Worm (Caenorhabditis elegans) whole organism, L4 larva: ENCODE measurements around the gene hst-2.

Experiments
- F10B5.3 ChIP-seq: sonication (generic microtip); optimal IDR thresholded peaks from 2 replicates; lab custom pipeline; 2016; ENCODE audit warnings: mild to moderate bottlenecking, missing genetic modification characterization, missing compliant biosample characterization
- F37D6.2 ChIP-seq: sonication (generic microtip); optimal IDR thresholded peaks from 2 replicates; lab custom pipeline; 2016; ENCODE audit warnings: mild to moderate bottlenecking, missing genetic modification characterization, missing compliant biosample characterization
- T26A8.4 ChIP-seq: fragments of 200-800 bp; sonication (Bioruptor generic); IDR thresholded peaks from 2 replicates; pipeline ENCODE4 v1.3.6; 2022; ENCODE audit warnings: missing genetic modification characterization, missing compliant biosample characterization
- Y5F2A.4 ChIP-seq: fragments of 200-800 bp; sonication (Bioruptor generic); optimal IDR thresholded peaks from 2 replicates; lab custom pipeline; 2018; ENCODE audit warnings: mild to moderate bottlenecking, missing genetic modification characterization, missing compliant biosample characterization
- ZK546.5 ChIP-seq, 2 experiments: sonication (generic microtip); optimal IDR thresholded peaks; 2 replicates each; lab custom pipeline; 2017; ENCODE audit warnings: missing biosample characterization in 2 of 2, missing genetic modification characterization in 2 of 2
- aha-1 ChIP-seq: fragments of 150-350 bp; peaks from one replicate; lab custom pipeline; 2014; ENCODE audit warnings: missing biosample characterization, missing genetic modification characterization
- arid-1 ChIP-seq: fragments of 200-800 bp; sonication (Bioruptor generic); conservative IDR thresholded peaks from 2 replicates; pipeline ENCODE4 v1.3.6; 2022; ENCODE audit warnings: missing genetic modification reagents, missing genetic modification characterization, missing compliant biosample characterization
- attf-4 ChIP-seq: sonication (generic microtip); optimal IDR thresholded peaks from 3 replicates; lab custom pipeline; 2017; ENCODE audit warnings: missing biosample characterization, missing genetic modification characterization
- ceh-28 ChIP-seq: fragments of 150-350 bp; optimal IDR thresholded peaks from 2 replicates; lab custom pipeline; 2014; ENCODE audit warnings: missing biosample characterization, missing genetic modification reagents, missing genetic modification characterization
- ceh-62 ChIP-seq: sonication (generic microtip); optimal IDR thresholded peaks from 2 replicates; lab custom pipeline; 2017; ENCODE audit warnings: missing biosample characterization, missing genetic modification characterization
- daf-16 ChIP-seq, 3 experiments: sonication (generic microtip); optimal IDR thresholded peaks; 2 replicates each; lab custom pipeline; 2016 to 2017; ENCODE audit warnings: missing genetic modification characterization in 3 of 3, missing genetic modification reagents in 3 of 3, mild to moderate bottlenecking in 2 of 3, missing compliant biosample characterization in 2 of 3, missing biosample characterization in 1 of 3, moderate library complexity in 1 of 3
- daf-8 ChIP-seq: fragments of 200-800 bp; sonication (Bioruptor generic); IDR thresholded peaks from 2 replicates; pipeline ENCODE4 v1.3.6; 2022; ENCODE audit warnings: missing genetic modification characterization, missing compliant biosample characterization
- dmd-9 ChIP-seq: fragments of 200-800 bp; sonication (Bioruptor generic); IDR thresholded peaks from 2 replicates; pipeline ENCODE4 v1.3.6; 2022; ENCODE audit warnings: missing genetic modification reagents, missing genetic modification characterization, missing compliant biosample characterization
- duxl-1 ChIP-seq: sonication (generic microtip); optimal IDR thresholded peaks from 2 replicates; lab custom pipeline; 2016; ENCODE audit warnings: mild to moderate bottlenecking, missing genetic modification characterization, moderate library complexity, missing compliant biosample characterization; ENCODE audit not compliant: poor library complexity
- dve-1 ChIP-seq: sonication (generic microtip); optimal IDR thresholded peaks from 2 replicates; lab custom pipeline; 2017; ENCODE audit warnings: antibody characterized with exemption, mild to moderate bottlenecking, missing genetic modification characterization, missing compliant biosample characterization; ENCODE audit not compliant: insufficient read depth
- egl-27 ChIP-seq: sonication (generic microtip); optimal IDR thresholded peaks from 3 replicates; lab custom pipeline; 2017; ENCODE audit warnings: missing biosample characterization, missing genetic modification reagents, missing genetic modification characterization
- fos-1 ChIP-seq: fragments of 150-350 bp; optimal IDR thresholded peaks from 2 replicates; lab custom pipeline; 2014; ENCODE audit warnings: missing biosample characterization, missing genetic modification characterization
- gei-8 ChIP-seq: fragments of 200-800 bp; sonication (Bioruptor generic); optimal IDR thresholded peaks from 2 replicates; lab custom pipeline; 2018; ENCODE audit warnings: mild to moderate bottlenecking, missing genetic modification characterization, missing compliant biosample characterization
- hlh-11 ChIP-seq: fragments of 200-800 bp; sonication (Bioruptor generic); optimal IDR thresholded peaks from 2 replicates; lab custom pipeline; 2018; ENCODE audit warnings: mild to moderate bottlenecking, missing genetic modification characterization, missing compliant biosample characterization
- lin-15B ChIP-seq: fragments of 150-350 bp; sonication (generic microtip); optimal IDR thresholded peaks from 3 replicates; lab custom pipeline; 2014; ENCODE audit warnings: missing biosample characterization, missing genetic modification characterization
- lin-29 ChIP-seq: fragments of 200-800 bp; sonication (Bioruptor generic); IDR thresholded peaks from 2 replicates; pipeline ENCODE4 v1.3.6; 2022; ENCODE audit warnings: missing genetic modification reagents, missing genetic modification characterization, missing compliant biosample characterization
- lin-38 ChIP-seq: fragments of 200-800 bp; sonication (Bioruptor generic); IDR thresholded peaks from 2 replicates; pipeline ENCODE4 v1.3.6; 2022; ENCODE audit warnings: missing genetic modification reagents, missing genetic modification characterization, missing compliant biosample characterization
- lir-3 ChIP-seq: sonication (generic microtip); optimal IDR thresholded peaks from 2 replicates; lab custom pipeline; 2016; ENCODE audit warnings: mild to moderate bottlenecking, missing genetic modification characterization, missing compliant biosample characterization
- mdl-1 ChIP-seq, 2 experiments: fragments of 150-350 bp in 1 of 2; sonication (generic microtip) in 1 of 2; optimal IDR thresholded peaks; 2 replicates each; lab custom pipeline; 2014 to 2017; ENCODE audit warnings: missing biosample characterization in 2 of 2, missing genetic modification characterization in 2 of 2
- mxl-2 ChIP-seq: fragments of 200-800 bp; sonication (Bioruptor generic); conservative IDR thresholded peaks from 2 replicates; pipeline ENCODE4 v1.3.6; 2022; ENCODE audit warnings: missing genetic modification reagents, missing genetic modification characterization, missing compliant biosample characterization
- nhr-10 ChIP-seq: fragments of 150-350 bp; optimal IDR thresholded peaks from 2 replicates; lab custom pipeline; 2014; ENCODE audit warnings: missing biosample characterization, missing genetic modification characterization
- nhr-102 ChIP-seq: sonication (generic microtip); optimal IDR thresholded peaks from 2 replicates; lab custom pipeline; 2016; ENCODE audit warnings: mild to moderate bottlenecking, missing genetic modification characterization, moderate library complexity, missing compliant biosample characterization
- nhr-111 ChIP-seq: fragments of 200-800 bp; sonication (Bioruptor generic); optimal IDR thresholded peaks from 2 replicates; lab custom pipeline; 2018; ENCODE audit warnings: mild to moderate bottlenecking, missing genetic modification characterization, missing compliant biosample characterization
- nhr-25 ChIP-seq: sonication (generic microtip); optimal IDR thresholded peaks from 2 replicates; lab custom pipeline; 2017; ENCODE audit warnings: missing genetic modification characterization, mild to moderate bottlenecking, missing compliant biosample characterization, antibody characterized with exemption, moderate library complexity, borderline replicate concordance; ENCODE audit not compliant: insufficient read depth
- nhr-41 ChIP-seq: fragments of 200-800 bp; sonication (Bioruptor generic); IDR thresholded peaks from 2 replicates; pipeline ENCODE4 v1.3.6; 2022; ENCODE audit warnings: missing genetic modification reagents, missing genetic modification characterization, missing compliant biosample characterization
- nhr-42 ChIP-seq: fragments of 200-800 bp; sonication (Bioruptor generic); IDR thresholded peaks from 2 replicates; pipeline ENCODE4 v1.3.6; 2022; ENCODE audit warnings: missing genetic modification characterization, missing compliant biosample characterization
- nhr-48 ChIP-seq: sonication (generic microtip); optimal IDR thresholded peaks from 2 replicates; lab custom pipeline; 2016; ENCODE audit warnings: mild to moderate bottlenecking, missing genetic modification characterization, missing compliant biosample characterization
- snpc-1.2 ChIP-seq: fragments of 200-800 bp; sonication (Bioruptor generic); IDR thresholded peaks from 2 replicates; pipeline ENCODE4 v1.3.6; 2022; ENCODE audit warnings: missing genetic modification reagents, missing genetic modification characterization, missing compliant biosample characterization
- spr-1 ChIP-seq: sonication (generic microtip); optimal IDR thresholded peaks from 2 replicates; lab custom pipeline; 2016; ENCODE audit warnings: mild to moderate bottlenecking, missing genetic modification characterization, missing compliant biosample characterization
- tag-97 ChIP-seq: fragments of 200-800 bp; sonication (Bioruptor generic); IDR thresholded peaks from 2 replicates; pipeline ENCODE4 v1.3.6; 2022; ENCODE audit warnings: missing genetic modification characterization, missing compliant biosample characterization
- unc-130 ChIP-seq: sonication (generic microtip); optimal IDR thresholded peaks from 2 replicates; lab custom pipeline; 2016; ENCODE audit warnings: missing genetic modification reagents, missing genetic modification characterization, missing compliant biosample characterization
- unc-62 ChIP-seq, 3 experiments: fragments of 150-350 bp in 1 of 3; sonication (generic microtip); optimal IDR thresholded peaks in 2 of 3; peaks in 1 of 3; 1 replicate in 1 of 3; 2 replicates in 2 of 3; lab custom pipeline; 2014 to 2017; ENCODE audit warnings: missing biosample characterization in 3 of 3, missing genetic modification characterization in 3 of 3, missing genetic modification reagents in 3 of 3, missing genotype in 1 of 3
- zfp-2 ChIP-seq: sonication (generic microtip); optimal IDR thresholded peaks from 2 replicates; lab custom pipeline; 2016; ENCODE audit warnings: mild to moderate bottlenecking, missing genetic modification characterization, missing compliant biosample characterization
- zfp-3 ChIP-seq: fragments of 200-800 bp; sonication (Bioruptor generic); conservative IDR thresholded peaks from 2 replicates; pipeline ENCODE4 v1.3.6; 2022; ENCODE audit warnings: missing genetic modification reagents, missing genetic modification characterization, missing compliant biosample characterization
- ztf-11 ChIP-seq: fragments of 150-350 bp; optimal IDR thresholded peaks from 2 replicates; lab custom pipeline; 2014; ENCODE audit warnings: missing biosample characterization, missing genetic modification characterization
- ztf-7 ChIP-seq: fragments of 150-350 bp; optimal IDR thresholded peaks from 2 replicates; lab custom pipeline; 2014; ENCODE audit warnings: missing biosample characterization, missing genetic modification characterization

Gene hst-2

ce11 chrX:11189515-11189914 is 17.4 kb downstream of the hst-2 start, which contains the start of gene F13D2.1:
TSS of gene F13D2.1 (minus strand) at chrX:11189615.
- no peak for TF ChIP-seq nhr-102 (tag; lab: Kevin White, UChicago)
- TF ChIP-seq egl-27 = no peak
- TF ChIP-seq snpc-1.2 (GFP tag; lab: Robert Waterston, UW) = no peak
- peak in 1 of 2 experiments; percentile 5 for TF ChIP-seq unc-62 (GFP tag; optimal IDR thresholded peaks at IDR 0.05 in 1 of 2; lab: Kevin White, UChicago)
- no peak for TF ChIP-seq unc-62 (tag; optimal IDR thresholded peaks at IDR 0.05; lab: Kevin White, UChicago)
- no peak for TF ChIP-seq Y5F2A.4
- no peak for TF ChIP-seq ztf-7 (tag; lab: Kevin White, UChicago)
- TF ChIP-seq, all 104 proteins: peak for 1

DNA sequence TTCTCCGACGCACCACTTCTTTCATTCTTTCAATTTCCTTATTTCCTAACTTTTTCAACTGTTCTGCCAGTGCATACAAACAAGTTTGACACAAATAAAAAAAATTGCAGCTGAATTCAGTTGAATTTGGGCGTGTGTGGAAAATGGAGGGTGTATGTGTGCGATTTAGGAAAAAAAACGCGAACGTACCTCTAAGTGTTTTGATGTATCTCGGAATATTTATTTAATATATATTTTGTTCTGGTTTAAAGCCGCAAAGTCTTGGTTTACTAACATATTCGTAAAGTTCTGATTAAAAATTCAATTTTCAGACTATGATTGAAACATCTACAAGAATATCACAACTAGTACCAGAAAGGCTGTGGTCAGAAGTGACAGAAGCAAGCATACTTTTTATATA is 21.5 kb downstream of the hst-2 start, which contains the start of gene gnrr-7:
TSS of gene gnrr-7 (plus strand) at position 301 of the 400 bp plus-strand sequence.
- no peak for TF ChIP-seq ceh-62 (tag; lab: Kevin White, UChicago)
- TF ChIP-seq tag-97 (GFP tag; lab: Robert Waterston, UW) = no peak
- no peak for TF ChIP-seq aha-1 (tag; lab: Kevin White, UChicago)
- TF ChIP-seq daf-16 (GFP tag; optimal IDR thresholded peaks at IDR 0.05; lab: Kevin White, UChicago) = no peak
- TF ChIP-seq daf-16 (tag; optimal IDR thresholded peaks at IDR 0.05; lab: Kevin White, UChicago) = no peak

- TF ChIP-seq T26A8.4 (GFP tag; lab: Robert Waterston, UW) (no peak), dve-1 (tag; lab: Kevin White, UChicago) (no peak), ztf-11 (tag; lab: Kevin White, UChicago) (no peak), ZK546.5 (tag; optimal IDR thresholded peaks at IDR 0.05; lab: Kevin White, UChicago) (no peak), nhr-111 (GFP tag; lab: Kevin White, UChicago) (no peak)
These were observed 28.4 kb downstream of the hst-2 start, which contains the start of gene gnrr-6 for ce11 chrX:11178599-11178998. TSS of gene gnrr-6 (plus strand) at chrX:11178899.

- TF ChIP-seq mdl-1 (tag; optimal IDR thresholded peaks at IDR 0.05; lab: Kevin White, UChicago) (no peak), nhr-25 (no peak), daf-8 (GFP tag; lab: Robert Waterston, UW) (no peak), ceh-62 (tag; lab: Kevin White, UChicago) (no peak), dmd-9 (GFP tag; lab: Robert Waterston, UW) (no peak), nhr-10 (tag; lab: Kevin White, UChicago) (no peak), spr-1 (tag; lab: Kevin White, UChicago) (no peak), ztf-11 (tag; lab: Kevin White, UChicago) (no peak), zfp-2 (tag; lab: Kevin White, UChicago) (no peak), lin-29 (GFP tag; lab: Robert Waterston, UW) (no peak), ceh-28 (tag; lab: Kevin White, UChicago) (no peak), Y5F2A.4 (no peak), duxl-1 (tag; lab: Kevin White, UChicago) (peak; percentile 39), aha-1 (tag; lab: Kevin White, UChicago) (peak; percentile 40), nhr-48 (tag; lab: Kevin White, UChicago) (peak; percentile 30), fos-1 (no peak), nhr-41 (no peak), ZK546.5 (tag; optimal IDR thresholded peaks at IDR 0.05; lab: Kevin White, UChicago) (no peak), zfp-3 (GFP tag; lab: Robert Waterston, UW) (no peak), gei-8 (GFP tag; lab: Kevin White, UChicago) (no peak), lin-38 (no peak), lin-15B (no peak), attf-4 (tag; lab: Kevin White, UChicago) (no peak), T26A8.4 (GFP tag; lab: Robert Waterston, UW) (no peak; the same call in 1 of the 2 replicates), hlh-11 (no peak), unc-130 (no peak), F37D6.2 (tag; lab: Kevin White, UChicago) (no peak), mxl-2 (GFP tag; lab: Robert Waterston, UW) (no peak), F10B5.3 (tag; lab: Kevin White, UChicago) (no peak), lir-3 (tag; lab: Kevin White, UChicago) (no peak), nhr-42 (GFP tag; lab: Robert Waterston, UW) (no peak), arid-1 (GFP tag; lab: Robert Waterston, UW) (0 out of 2 replicates have a peak, but pooled peaks have one; percentile 47)
These were observed 44.0 kb downstream of the hst-2 start for ce11 chrX:11162778-11163584.
